Worm (Caenorhabditis elegans): ENCODE data around the gene ZK829.9.

ZK829.9 gene

ce11 chrIV:11952612-11953299, 17.6 kb upstream of the ZK829.9 start, which contains the start of gene gdh-1:
Gene gdh-1 (plus strand): TSS chrIV:11953249.
- peak; percentile 56 for TF ChIP-seq ama-1 (optimal IDR thresholded peaks at IDR 0.05)
- no peak for TF ChIP-seq mab-5 (tag; optimal IDR thresholded peaks at IDR 0.05)
- peak; percentile 33 for TF ChIP-seq gmeb-1 (tag; optimal IDR thresholded peaks at IDR 0.05)
- TF ChIP-seq alr-1 (tag; optimal IDR thresholded peaks at IDR 0.05) = no peak
- TF ChIP-seq lin-11 (tag; optimal IDR thresholded peaks at IDR 0.05) = no peak
- peak; percentile 75 for TF ChIP-seq nhr-129 (tag; optimal IDR thresholded peaks at IDR 0.05)
- peak; percentile 50 for TF ChIP-seq fos-1 (tag; optimal IDR thresholded peaks at IDR 0.05)
- peak; percentile 35 for TF ChIP-seq unc-55 (GFP tag; optimal IDR thresholded peaks at IDR 0.05)
- no peak for TF ChIP-seq lin-39 (tag; optimal IDR thresholded peaks at IDR 0.05)
- no peak for TF ChIP-seq nhr-77 (tag; optimal IDR thresholded peaks at IDR 0.05)
- peak; percentile 24 for TF ChIP-seq sma-3 (GFP tag; optimal IDR thresholded peaks at IDR 0.05)
- TF ChIP-seq nhr-25 (tag; optimal IDR thresholded peaks at IDR 0.05) = peak; percentile 73
- TF ChIP-seq sma-9 (GFP tag; optimal IDR thresholded peaks at IDR 0.05) = peak; percentile 47
- TF ChIP-seq sma-9 (tag; optimal IDR thresholded peaks at IDR 0.05) = no peak
- TF ChIP-seq nhr-10 (tag; optimal IDR thresholded peaks at IDR 0.05) = no peak
- TF ChIP-seq lsy-2 (tag; optimal IDR thresholded peaks at IDR 0.05) = peak; percentile 16
- TF ChIP-seq zag-1 (tag; optimal IDR thresholded peaks at IDR 0.05) = no peak
- peak; percentile 44 for TF ChIP-seq blmp-1 (tag; optimal IDR thresholded peaks at IDR 0.05; ENCODE audit: insufficient read depth)
- TF ChIP-seq elt-3 (tag; optimal IDR thresholded peaks at IDR 0.05) = no peak
- TF ChIP-seq ceh-82 (tag; optimal IDR thresholded peaks at IDR 0.05) = no peak
- peak; percentile 52 for TF ChIP-seq C34F6.9 (tag; optimal IDR thresholded peaks at IDR 0.05)
- TF ChIP-seq crh-2 (tag; optimal IDR thresholded peaks at IDR 0.05) = peak; percentile 59
- peak; percentile 59 for TF ChIP-seq lin-13 (GFP tag; optimal IDR thresholded peaks at IDR 0.05)
- TF ChIP-seq F13H6.1 (tag; optimal IDR thresholded peaks at IDR 0.05) = peak; percentile 48
- TF ChIP-seq mdl-1 (tag; optimal IDR thresholded peaks at IDR 0.05) = peak in 1 of 2 experiments; percentile 5

ce11 chrIV:11955592-11955991, 14.7 kb upstream of the ZK829.9 start:
- TF ChIP-seq aly-2 (tag; optimal IDR thresholded peaks at IDR 0.05) = no peak
- peak; percentile 82 for TF ChIP-seq crh-2 (tag; optimal IDR thresholded peaks at IDR 0.05)
- peak; percentile 18 for TF ChIP-seq Y55F3AM.14 (GFP tag; optimal IDR thresholded peaks at IDR 0.05)
- TF ChIP-seq peb-1 (tag; optimal IDR thresholded peaks at IDR 0.05) = no peak
- peak; percentile 2 to 70 for TF ChIP-seq mdl-1 (tag; optimal IDR thresholded peaks at IDR 0.05)
- no peak for TF ChIP-seq nhr-12 (tag; optimal IDR thresholded peaks at IDR 0.05)
- peak in 1 of 2 experiments; percentile 71 for TF ChIP-seq lsy-2 (tag; optimal IDR thresholded peaks at IDR 0.05)
- peak; percentile 70 for TF ChIP-seq ztf-4 (tag; optimal IDR thresholded peaks at IDR 0.05)
- TF ChIP-seq lin-13 (GFP tag; optimal IDR thresholded peaks at IDR 0.05) = peak; percentile 77
- peak; percentile 69 for TF ChIP-seq nhr-21 (tag; optimal IDR thresholded peaks at IDR 0.05)
- no peak for TF ChIP-seq nhr-25 (tag; optimal IDR thresholded peaks at IDR 0.05)
- peak; percentile 94 for TF ChIP-seq sma-9 (GFP tag; optimal IDR thresholded peaks at IDR 0.05)
- no peak for TF ChIP-seq sma-9 (tag; optimal IDR thresholded peaks at IDR 0.05)
- TF ChIP-seq lin-39 (tag; optimal IDR thresholded peaks at IDR 0.05) = no peak
- TF ChIP-seq nhr-11 (tag; optimal IDR thresholded peaks at IDR 0.05) = no peak
- peak; percentile 78 for TF ChIP-seq nhr-129 (tag; optimal IDR thresholded peaks at IDR 0.05)
- TF ChIP-seq ceh-82 (tag; optimal IDR thresholded peaks at IDR 0.05) = no peak
- TF ChIP-seq gmeb-1 (tag; optimal IDR thresholded peaks at IDR 0.05) = peak; percentile 74
- TF ChIP-seq mab-5 (tag; optimal IDR thresholded peaks at IDR 0.05) = no peak
- TF ChIP-seq lin-11 (tag; optimal IDR thresholded peaks at IDR 0.05) = no peak
- no peak for TF ChIP-seq unc-62 (GFP tag; optimal IDR thresholded peaks at IDR 0.05)
- peak; percentile 54 for TF ChIP-seq F13H6.1 (tag; optimal IDR thresholded peaks at IDR 0.05)
- TF ChIP-seq fos-1 (tag; optimal IDR thresholded peaks at IDR 0.05) = peak; percentile 76
- peak; percentile 53 for TF ChIP-seq blmp-1 (tag; optimal IDR thresholded peaks at IDR 0.05; ENCODE audit: insufficient read depth)
- peak; percentile 37 for TF ChIP-seq sem-4 (tag; optimal IDR thresholded peaks at IDR 0.05)
- TF ChIP-seq ceh-16 (tag; optimal IDR thresholded peaks at IDR 0.05) = no peak
- TF ChIP-seq C34F6.9 (tag; optimal IDR thresholded peaks at IDR 0.05) = no peak
- no peak for TF ChIP-seq skn-1 (tag; optimal IDR thresholded peaks at IDR 0.05)
- TF ChIP-seq ama-1 (optimal IDR thresholded peaks at IDR 0.05) = peak; percentile 63
- no peak for TF ChIP-seq nhr-237 (tag; optimal IDR thresholded peaks at IDR 0.05)
- TF ChIP-seq nhr-6 (tag; optimal IDR thresholded peaks at IDR 0.05) = peak; percentile 48
- peak; percentile 68 for TF ChIP-seq sma-3 (GFP tag; optimal IDR thresholded peaks at IDR 0.05)
- TF ChIP-seq ztf-11 (tag; optimal IDR thresholded peaks at IDR 0.05) = no peak
- no peak for TF ChIP-seq mbf-1 (tag; optimal IDR thresholded peaks at IDR 0.05)
- no peak for TF ChIP-seq unc-39 (tag; optimal IDR thresholded peaks at IDR 0.05)

All from whole organism, L2 larva.